Worm (Caenorhabditis elegans): ENCODE measurements around the gene irld-63.

DNA sequence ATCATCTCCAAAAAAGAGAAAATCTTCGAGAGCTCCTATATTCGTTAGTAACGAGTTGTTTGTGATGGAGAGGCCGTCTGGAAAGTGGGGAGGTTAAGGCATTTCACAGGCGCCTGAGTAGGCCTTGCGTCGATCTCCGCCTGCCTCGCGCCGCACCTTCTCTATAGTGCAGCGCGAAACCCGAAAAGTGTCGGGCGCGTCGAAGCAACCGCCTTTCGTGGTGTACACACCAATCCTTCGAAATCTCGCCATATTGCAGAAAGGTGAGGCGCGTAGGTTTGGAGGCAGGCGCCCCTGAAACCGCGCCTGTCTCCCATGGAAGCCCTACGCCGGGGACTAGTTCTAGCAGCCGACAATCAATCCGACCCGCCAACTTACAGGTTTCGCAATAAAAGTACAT is 682 bp upstream of the irld-63 start:
- TF ChIP-seq ztf-16 (tag; optimal IDR thresholded peaks at IDR 0.05) (no peak), ama-1 (optimal IDR thresholded peaks at IDR 0.05) (no peak), ceh-6 (GFP tag; optimal IDR thresholded peaks at IDR 0.05) (no peak), C38D4.7 (GFP tag; optimal IDR thresholded peaks at IDR 0.05) (no peak), ceh-34 (tag; optimal IDR thresholded peaks at IDR 0.05) (no peak), unc-55 (GFP tag; optimal IDR thresholded peaks at IDR 0.05) (no peak), gmeb-2 (tag; optimal IDR thresholded peaks at IDR 0.05) (no peak), nfya-1 (tag; optimal IDR thresholded peaks at IDR 0.05) (no peak), tbx-2 (tag; optimal IDR thresholded peaks at IDR 0.05) (no peak), ttx-3 (tag; optimal IDR thresholded peaks at IDR 0.05) (no peak), tbx-7 (tag; optimal IDR thresholded peaks at IDR 0.05) (no peak), che-1 (tag; optimal IDR thresholded peaks at IDR 0.05) (no peak), dmd-4 (tag; optimal IDR thresholded peaks at IDR 0.05; ENCODE audit: borderline replicate concordance) (no peak), elt-2 (tag; optimal IDR thresholded peaks at IDR 0.05) (no peak)
